Worm (Caenorhabditis elegans) whole organism, L1 larva: Measurements from ENCODE around the gene tbc-20.

Experiments
- aly-2 ChIP-seq: fragments of 150-350 bp; optimal IDR thresholded peaks from 2 replicates; lab custom pipeline; 2014; ENCODE audit warnings: missing biosample characterization, missing genetic modification characterization
- dpl-1 ChIP-seq, 3 experiments: fragments of 150-350 bp in 2 of 3; sonication (generic microtip) in 1 of 3; optimal IDR thresholded peaks; 2 replicates each; lab custom pipeline; 2014 to 2017; ENCODE audit warnings: missing biosample characterization in 3 of 3, missing genetic modification characterization in 3 of 3, missing genetic modification reagents in 3 of 3
- unc-30 ChIP-seq: sonication (generic microtip); optimal IDR thresholded peaks from 2 replicates; lab custom pipeline; 2017; ENCODE audit warnings: missing biosample characterization, missing genetic modification characterization
- unc-62 ChIP-seq: fragments of 150-350 bp; optimal IDR thresholded peaks from 2 replicates; lab custom pipeline; 2014; ENCODE audit warnings: missing biosample characterization, missing genetic modification reagents, missing genetic modification characterization
- ztf-4 ChIP-seq: fragments of 150-350 bp; optimal IDR thresholded peaks from 2 replicates; lab custom pipeline; 2014; ENCODE audit warnings: missing biosample characterization, missing genetic modification characterization

- TF ChIP-seq aly-2 (tag; lab: Kevin White, UChicago): no peak
- TF ChIP-seq unc-30 (tag; lab: Kevin White, UChicago): no peak
- TF ChIP-seq unc-62 (GFP tag; lab: Kevin White, UChicago): no peak
- no peak for TF ChIP-seq dpl-1 (GFP tag; optimal IDR thresholded peaks at IDR 0.05; lab: Kevin White, UChicago)
- no peak for TF ChIP-seq ztf-4 (tag; lab: Kevin White, UChicago)
Measured at ce11 chrII:14844253-14844652, 46.0 kb downstream of the tbc-20 start.
